Fruit fly (Drosophila melanogaster): Measurements from ENCODE around the gene Srrm1.

Gene Srrm1

DNA sequence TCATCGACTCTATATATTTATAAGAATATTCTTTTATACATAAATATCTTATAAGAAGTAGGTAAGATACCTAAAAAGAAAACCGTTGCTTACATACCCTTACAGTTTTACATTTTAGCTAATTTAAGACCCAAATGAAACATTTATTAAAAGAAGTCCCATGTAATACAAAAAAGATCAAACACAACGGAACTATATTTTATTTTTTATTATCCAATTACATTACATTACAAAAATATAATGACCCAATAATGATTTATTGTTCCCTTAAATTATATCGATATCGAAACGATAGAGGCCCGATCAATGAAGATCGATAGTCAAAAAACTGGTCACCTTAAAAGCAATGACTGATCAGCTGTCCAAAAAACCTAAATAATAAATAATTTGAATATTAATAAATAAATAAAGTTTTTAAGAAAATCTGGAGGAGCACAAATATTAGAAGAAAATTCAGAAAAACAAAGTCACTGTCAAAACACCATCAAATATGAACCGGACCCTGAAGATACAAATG, 28.6 kb upstream of the Srrm1 start (continued):
- TF ChIP-seq CG12236 (GFP tag; optimal IDR thresholded peaks at IDR 0.05), result no peak
- no peak for TF ChIP-seq Hmr (GFP tag; optimal IDR thresholded peaks at IDR 0.05)
- no peak for TF ChIP-seq org-1 (GFP tag; optimal IDR thresholded peaks at IDR 0.05)
- no peak for TF ChIP-seq D (optimal IDR thresholded peaks at IDR 0.05)
- TF ChIP-seq D (GFP tag; optimal IDR thresholded peaks at IDR 0.05), result no peak
- TF ChIP-seq CG2129 (GFP tag; IDR thresholded peaks at IDR 0.05; ENCODE audit: partially characterized antibody), result 0 out of 2 replicates have a peak, but pooled peaks have one; percentile 23
- TF ChIP-seq HLH4C (GFP tag; IDR thresholded peaks at IDR 0.05; ENCODE audit: partially characterized antibody), result peak; percentile 78
- TF ChIP-seq lilli (GFP tag; optimal IDR thresholded peaks at IDR 0.05), result no peak
- peak; percentile 35 for TF ChIP-seq CG10267 (tag; optimal IDR thresholded peaks at IDR 0.05)
- no peak for TF ChIP-seq B-H1 (GFP tag; IDR thresholded peaks at IDR 0.05)
- no peak for TF ChIP-seq sob (GFP tag; IDR thresholded peaks at IDR 0.05)
- no peak for TF ChIP-seq CG9932 (GFP tag; IDR thresholded peaks at IDR 0.05)
- TF ChIP-seq crc (GFP tag; optimal IDR thresholded peaks at IDR 0.05), result no peak
- TF ChIP-seq Opbp (GFP tag; IDR thresholded peaks at IDR 0.05; ENCODE audit: partially characterized antibody), result peak; percentile 20; the same call in 2 of the 3 replicates
- 0 out of 2 replicates have a peak, but pooled peaks have one; percentile 17 for TF ChIP-seq CG31441 (GFP tag; IDR thresholded peaks at IDR 0.05)
- TF ChIP-seq Doc2 (GFP tag; IDR thresholded peaks at IDR 0.05), result no peak
- no peak for TF ChIP-seq CG30403 (GFP tag; optimal IDR thresholded peaks at IDR 0.05)
- no peak for TF ChIP-seq dmrt99B (tag; optimal IDR thresholded peaks at IDR 0.05)
- TF ChIP-seq hth (optimal IDR thresholded peaks at IDR 0.05), result no peak
- TF ChIP-seq pzg (GFP tag; optimal IDR thresholded peaks at IDR 0.05), result peak; percentile 39
- no peak for TF ChIP-seq CG31224 (GFP tag; IDR thresholded peaks at IDR 0.05)
- TF ChIP-seq CG3163 (GFP tag; optimal IDR thresholded peaks at IDR 0.05), result no peak
- TF ChIP-seq CG4328 (GFP tag; optimal IDR thresholded peaks at IDR 0.05), result no peak
- no peak for TF ChIP-seq sima (GFP tag; optimal IDR thresholded peaks at IDR 0.05)
- TF ChIP-seq CG12299 (tag; optimal IDR thresholded peaks at IDR 0.05), result no peak
- TF ChIP-seq CrebB (tag; optimal IDR thresholded peaks at IDR 0.05), result no peak
- no peak for TF ChIP-seq CG8281 (tag; optimal IDR thresholded peaks at IDR 0.05)
- TF ChIP-seq ind (GFP tag; optimal IDR thresholded peaks at IDR 0.05), result no peak
- no peak for TF ChIP-seq Side (GFP tag; optimal IDR thresholded peaks at IDR 0.05)
- no peak for TF ChIP-seq CG7987 (GFP tag; optimal IDR thresholded peaks at IDR 0.05)
- peak; percentile 82 for TF ChIP-seq Bgb (GFP tag; IDR thresholded peaks at IDR 0.05; ENCODE audit: partially characterized antibody)
- no peak for TF ChIP-seq Nf-YA (GFP tag; IDR thresholded peaks at IDR 0.05)
- TF ChIP-seq ATbp (GFP tag; optimal IDR thresholded peaks at IDR 0.05), result no peak
- TF ChIP-seq Ravus (GFP tag; IDR thresholded peaks at IDR 0.05), result no peak
- no peak for TF ChIP-seq odd (GFP tag; optimal IDR thresholded peaks at IDR 0.05)
- TF ChIP-seq CG10321 (GFP tag; IDR thresholded peaks at IDR 0.05), result no peak
- TF ChIP-seq gem (tag; optimal IDR thresholded peaks at IDR 0.05), result peak; percentile 42
- no peak for TF ChIP-seq CG4707 (GFP tag; optimal IDR thresholded peaks at IDR 0.05)
- no peak for TF ChIP-seq pita (GFP tag; optimal IDR thresholded peaks at IDR 0.05)
- no peak for TF ChIP-seq prd (optimal IDR thresholded peaks at IDR 0.05)
- no peak for TF ChIP-seq prd (GFP tag; IDR thresholded peaks at IDR 0.05)
- peak; percentile 69 for TF ChIP-seq CG3995 (GFP tag; optimal IDR thresholded peaks at IDR 0.05)
- no peak for TF ChIP-seq ems (GFP tag; optimal IDR thresholded peaks at IDR 0.05)
- no peak for TF ChIP-seq NC2β (GFP tag; optimal IDR thresholded peaks at IDR 0.05)
- no peak for TF ChIP-seq CG30020 (tag; optimal IDR thresholded peaks at IDR 0.05)
- TF ChIP-seq CG14667 (GFP tag; IDR thresholded peaks at IDR 0.05), result no peak
- TF ChIP-seq CG2120 (GFP tag; optimal IDR thresholded peaks at IDR 0.05), result no peak
- TF ChIP-seq Fer1 (GFP tag; optimal IDR thresholded peaks at IDR 0.05), result no peak
- no peak for TF ChIP-seq ERR (GFP tag; optimal IDR thresholded peaks at IDR 0.05)
- TF ChIP-seq onecut (GFP tag; IDR thresholded peaks at IDR 0.05), result no peak
- TF ChIP-seq CG5180 (GFP tag; optimal IDR thresholded peaks at IDR 0.05), result no peak
- TF ChIP-seq CG12155 (GFP tag; optimal IDR thresholded peaks at IDR 0.05), result no peak
